Worm (Caenorhabditis elegans) whole organism, L2 larva: ENCODE measurements around the gene nlp-57.

Source experiments
- C34F6.9 ChIP-seq: fragments of 150-350 bp; optimal IDR thresholded peaks from 2 replicates; lab custom pipeline; 2014; ENCODE audit warnings: missing biosample characterization, missing genetic modification characterization
- F13H6.1 ChIP-seq: sonication (generic microtip); optimal IDR thresholded peaks from 2 replicates; lab custom pipeline; 2016; ENCODE audit warnings: missing genetic modification characterization, missing compliant biosample characterization
- ZK546.5 ChIP-seq: sonication (generic microtip); optimal IDR thresholded peaks from 2 replicates; lab custom pipeline; 2017; ENCODE audit warnings: missing biosample characterization, missing genetic modification characterization
- aly-2 ChIP-seq: fragments of 150-350 bp; optimal IDR thresholded peaks from 2 replicates; lab custom pipeline; 2014; ENCODE audit warnings: missing biosample characterization, missing genetic modification characterization
- ama-1 ChIP-seq: fragments of 150-350 bp; optimal IDR thresholded peaks from 2 replicates; lab custom pipeline; 2018; ENCODE audit warnings: inconsistent platforms
- blmp-1 ChIP-seq: sonication (generic microtip); optimal IDR thresholded peaks from 2 replicates; lab custom pipeline; 2017; ENCODE audit warnings: missing genetic modification characterization, mild to moderate bottlenecking, missing compliant biosample characterization, antibody characterized with exemption, moderate library complexity; ENCODE audit not compliant: insufficient read depth
- ceh-16 ChIP-seq: fragments of 150-350 bp; optimal IDR thresholded peaks from 2 replicates; lab custom pipeline; 2014; ENCODE audit warnings: missing biosample characterization, missing genetic modification characterization
- ceh-82 ChIP-seq: fragments of 150-350 bp; optimal IDR thresholded peaks from 2 replicates; lab custom pipeline; 2014; ENCODE audit warnings: missing biosample characterization, missing genetic modification characterization
- crh-2 ChIP-seq: sonication (generic microtip); optimal IDR thresholded peaks from 2 replicates; lab custom pipeline; 2017; ENCODE audit warnings: missing biosample characterization, missing genetic modification characterization
- dmd-4 ChIP-seq: sonication (generic microtip); optimal IDR thresholded peaks from 2 replicates; lab custom pipeline; 2017; ENCODE audit warnings: missing biosample characterization, missing genetic modification characterization
- elt-1 ChIP-seq: fragments of 150-350 bp; optimal IDR thresholded peaks from 2 replicates; lab custom pipeline; 2014; ENCODE audit warnings: missing biosample characterization, missing genetic modification characterization
- elt-3 ChIP-seq: sonication (generic microtip); optimal IDR thresholded peaks from 2 replicates; lab custom pipeline; 2017; ENCODE audit warnings: missing biosample characterization, missing genetic modification characterization
- fos-1 ChIP-seq: fragments of 150-350 bp; optimal IDR thresholded peaks from 2 replicates; lab custom pipeline; 2014; ENCODE audit warnings: missing biosample characterization, missing genetic modification characterization
- gmeb-1 ChIP-seq: fragments of 150-350 bp; optimal IDR thresholded peaks from 2 replicates; lab custom pipeline; 2014; ENCODE audit warnings: missing biosample characterization, missing genetic modification characterization
- lin-13 ChIP-seq: fragments of 150-350 bp; optimal IDR thresholded peaks from 2 replicates; lab custom pipeline; 2014; ENCODE audit warnings: missing biosample characterization, missing genetic modification reagents, missing genetic modification characterization
- mdl-1 ChIP-seq, 2 experiments: fragments of 150-350 bp in 1 of 2; sonication (generic microtip) in 1 of 2; optimal IDR thresholded peaks; 2 replicates each; lab custom pipeline; 2017; ENCODE audit warnings: missing biosample characterization in 2 of 2, missing genetic modification characterization in 2 of 2
- nhr-11 ChIP-seq: fragments of 150-350 bp; optimal IDR thresholded peaks from 2 replicates; lab custom pipeline; 2014; ENCODE audit warnings: missing biosample characterization, missing genetic modification characterization
- nhr-12 ChIP-seq: fragments of 150-350 bp; optimal IDR thresholded peaks from 2 replicates; lab custom pipeline; 2014; ENCODE audit warnings: missing biosample characterization, missing genetic modification characterization
- nhr-129 ChIP-seq: fragments of 150-350 bp; optimal IDR thresholded peaks from 2 replicates; lab custom pipeline; 2014; ENCODE audit warnings: missing biosample characterization, missing genetic modification characterization
- nhr-21 ChIP-seq: fragments of 150-350 bp; optimal IDR thresholded peaks from 2 replicates; lab custom pipeline; 2014; ENCODE audit warnings: missing biosample characterization, missing genetic modification characterization
- nhr-23 ChIP-seq: fragments of 150-350 bp; optimal IDR thresholded peaks from 2 replicates; lab custom pipeline; 2014; ENCODE audit warnings: missing biosample characterization, missing genetic modification reagents, missing genetic modification characterization
- nhr-25 ChIP-seq: fragments of 150-350 bp; sonication (generic microtip); optimal IDR thresholded peaks from 3 replicates; lab custom pipeline; 2014; ENCODE audit warnings: missing biosample characterization, missing genetic modification characterization
- nhr-6 ChIP-seq: fragments of 150-350 bp; optimal IDR thresholded peaks from 2 replicates; lab custom pipeline; 2014; ENCODE audit warnings: missing biosample characterization, missing genetic modification characterization
- peb-1 ChIP-seq: fragments of 150-350 bp; optimal IDR thresholded peaks from 2 replicates; lab custom pipeline; 2014; ENCODE audit warnings: missing biosample characterization, missing genetic modification characterization
- sem-4 ChIP-seq: fragments of 150-350 bp; optimal IDR thresholded peaks from 2 replicates; lab custom pipeline; 2014; ENCODE audit warnings: missing biosample characterization, missing genetic modification reagents, missing genetic modification characterization
- skn-1 ChIP-seq: sonication (generic microtip); optimal IDR thresholded peaks from 2 replicates; lab custom pipeline; 2017; ENCODE audit warnings: missing biosample characterization, missing genetic modification characterization
- sma-3 ChIP-seq: sonication (generic microtip); optimal IDR thresholded peaks from 2 replicates; lab custom pipeline; 2016; ENCODE audit warnings: missing genetic modification reagents, missing genetic modification characterization, missing compliant biosample characterization
- sma-9 ChIP-seq, 2 experiments: fragments of 150-350 bp in 1 of 2; sonication (generic microtip) in 1 of 2; optimal IDR thresholded peaks; 2 replicates each; lab custom pipeline; 2014 to 2016; ENCODE audit warnings: missing genetic modification characterization in 2 of 2, mild to moderate bottlenecking in 1 of 2, missing biosample characterization in 1 of 2, missing compliant biosample characterization in 1 of 2, missing genetic modification reagents in 1 of 2, moderate library complexity in 1 of 2
- unc-39 ChIP-seq: fragments of 150-350 bp; optimal IDR thresholded peaks from 2 replicates; lab custom pipeline; 2014; ENCODE audit warnings: missing biosample characterization, missing genetic modification characterization
- unc-55 ChIP-seq: fragments of 150-350 bp; sonication (generic microtip); optimal IDR thresholded peaks from 3 replicates; lab custom pipeline; 2014; ENCODE audit warnings: missing biosample characterization, missing genetic modification reagents, missing genetic modification characterization
- unc-62 ChIP-seq: fragments of 150-350 bp; optimal IDR thresholded peaks from 2 replicates; lab custom pipeline; 2014; ENCODE audit warnings: missing biosample characterization, missing genetic modification reagents, missing genetic modification characterization
- zag-1 ChIP-seq: fragments of 150-350 bp; optimal IDR thresholded peaks from 2 replicates; lab custom pipeline; 2014; ENCODE audit warnings: missing biosample characterization, missing genetic modification characterization
- ztf-1 ChIP-seq: fragments of 200-800 bp; sonication (Bioruptor generic); conservative IDR thresholded peaks from 2 replicates; pipeline ENCODE4 v1.3.6; 2022; ENCODE audit warnings: missing genetic modification characterization, missing compliant biosample characterization

The nlp-57 gene

ce11 chrX:11305773-11306172, 11.1 kb upstream of the nlp-57 start, which contains the start of gene F08G12.1:
TSS of gene F08G12.1 (minus strand) at chrX:11305873.
- TF ChIP-seq sma-3 (GFP tag; lab: Kevin White, UChicago) (no peak), ZK546.5 (tag; lab: Kevin White, UChicago) (no peak), aly-2 (tag; lab: Kevin White, UChicago) (no peak), nhr-11 (tag; lab: Kevin White, UChicago) (no peak), nhr-6 (tag; lab: Kevin White, UChicago) (no peak), fos-1 (tag; lab: Kevin White, UChicago) (no peak), peb-1 (tag; lab: Kevin White, UChicago) (no peak), sem-4 (tag; lab: Kevin White, UChicago) (no peak), dmd-4 (no peak), nhr-12 (tag; lab: Kevin White, UChicago) (no peak), unc-62 (GFP tag; lab: Kevin White, UChicago) (no peak), elt-1 (tag; lab: Kevin White, UChicago) (no peak), ama-1 (lab: Kevin White, UChicago) (no peak), unc-39 (no peak), elt-3 (tag; lab: Kevin White, UChicago) (no peak), blmp-1 (tag; lab: Kevin White, UChicago) (no peak), nhr-129 (no peak), nhr-23 (tag; lab: Kevin White, UChicago) (no peak), crh-2 (tag; lab: Kevin White, UChicago) (no peak)

DNA sequence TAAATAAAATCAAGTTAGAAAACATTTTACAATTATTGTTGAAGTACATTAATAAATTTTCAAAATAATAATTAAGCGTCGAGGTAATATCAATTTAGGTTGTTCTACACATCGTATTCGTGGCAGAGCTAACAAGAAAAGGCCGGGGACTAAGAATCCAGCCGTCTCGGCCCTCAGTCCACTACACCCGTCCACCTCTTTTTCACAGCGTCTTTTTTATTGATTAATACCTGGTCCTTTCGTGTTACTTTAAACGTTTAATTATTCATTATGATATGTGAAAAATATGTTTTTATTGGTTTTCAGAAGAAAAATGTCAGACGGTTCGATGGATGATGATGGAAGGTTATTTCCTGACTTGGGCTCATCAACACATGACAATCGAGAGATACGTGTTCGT, 9.8 kb upstream of the nlp-57 start, which contains the start of gene vhl-1:
Gene vhl-1 (plus strand): TSS at position 301 of the 400 bp plus-strand sequence.
- TF ChIP-seq unc-55: no peak
- TF ChIP-seq nhr-12 (tag; lab: Kevin White, UChicago): no peak
- TF ChIP-seq ama-1 (lab: Kevin White, UChicago): no peak
- TF ChIP-seq nhr-25: no peak
- TF ChIP-seq ztf-1 (GFP tag; lab: Robert Waterston, UW): no peak
- TF ChIP-seq nhr-23 (tag; lab: Kevin White, UChicago): no peak
- TF ChIP-seq aly-2 (tag; lab: Kevin White, UChicago): no peak
- TF ChIP-seq fos-1 (tag; lab: Kevin White, UChicago): no peak
- no peak for TF ChIP-seq lin-13
- no peak for TF ChIP-seq nhr-129
- TF ChIP-seq nhr-21 (tag; lab: Kevin White, UChicago): no peak
- TF ChIP-seq F13H6.1 (tag; lab: Kevin White, UChicago): no peak
- no peak for TF ChIP-seq ceh-82 (tag; lab: Kevin White, UChicago)
- no peak for TF ChIP-seq mdl-1 (tag; optimal IDR thresholded peaks at IDR 0.05; lab: Kevin White, UChicago)
- TF ChIP-seq C34F6.9 (tag; lab: Kevin White, UChicago): no peak

DNA sequence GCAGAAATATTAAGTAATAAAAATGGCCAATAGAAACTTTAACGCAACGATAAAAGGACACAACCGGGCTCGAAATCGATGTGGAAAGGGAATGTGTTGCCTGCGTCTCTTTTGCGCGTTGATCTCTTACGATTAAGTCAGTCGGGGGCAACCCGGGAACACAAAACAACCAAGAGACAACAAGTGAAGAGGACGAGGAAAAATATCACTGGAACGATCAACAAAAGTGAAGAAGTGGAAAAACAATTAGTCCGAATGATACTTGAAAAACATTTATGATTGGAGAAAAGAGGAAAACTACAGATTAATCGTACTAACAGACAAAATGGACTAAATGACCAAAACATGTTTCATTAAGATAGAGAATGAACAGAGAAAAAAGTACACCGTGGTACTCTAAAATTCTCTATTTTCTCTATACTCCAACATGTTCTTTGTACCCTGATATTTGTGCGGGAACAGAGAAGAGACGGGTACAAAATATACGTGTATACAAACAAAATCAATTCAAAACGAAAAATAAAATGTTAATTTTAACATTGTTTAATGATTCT, 6.5 kb upstream of the nlp-57 start, which contains the start of gene F08G12.5:
Gene F08G12.5 (minus strand): TSS at position 1 of the 554 bp plus-strand sequence.
- TF ChIP-seq C34F6.9 (tag; lab: Kevin White, UChicago) (peak; percentile 10), nhr-12 (tag; lab: Kevin White, UChicago) (no peak), sma-9 (GFP tag; optimal IDR thresholded peaks at IDR 0.05; lab: Kevin White, UChicago) (peak; percentile 4), sma-9 (tag; optimal IDR thresholded peaks at IDR 0.05; lab: Kevin White, UChicago) (no peak), ceh-16 (tag; lab: Kevin White, UChicago) (no peak)

DNA sequence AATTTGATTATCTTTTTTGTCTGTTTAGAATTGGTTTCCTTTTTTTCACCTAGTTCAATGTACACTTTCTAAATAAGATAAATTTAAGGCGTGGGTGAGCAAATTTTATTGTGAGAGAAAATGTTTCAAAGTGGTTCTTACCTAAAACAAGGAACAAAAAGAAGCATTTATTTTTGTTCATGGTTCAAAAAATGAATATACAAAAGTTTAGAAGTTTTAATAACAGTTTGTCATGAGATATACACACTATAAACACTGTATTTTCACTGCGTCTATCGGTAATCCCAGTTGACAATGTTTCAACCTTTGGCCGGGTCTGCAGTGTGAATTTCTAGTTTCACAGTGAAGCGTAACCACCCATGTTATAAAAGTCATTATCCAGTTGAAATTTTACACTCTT, 1.5 kb upstream of the nlp-57 start, which contains the start of gene F08G12.11:
Gene F08G12.11 (minus strand): TSS at position 181 of the 400 bp plus-strand sequence.
- TF ChIP-seq nhr-25 (no peak), crh-2 (tag; lab: Kevin White, UChicago) (no peak), skn-1 (no peak), zag-1 (no peak), nhr-23 (tag; lab: Kevin White, UChicago) (no peak), dmd-4 (no peak), gmeb-1 (tag; lab: Kevin White, UChicago) (no peak), nhr-11 (tag; lab: Kevin White, UChicago) (no peak)

DNA sequence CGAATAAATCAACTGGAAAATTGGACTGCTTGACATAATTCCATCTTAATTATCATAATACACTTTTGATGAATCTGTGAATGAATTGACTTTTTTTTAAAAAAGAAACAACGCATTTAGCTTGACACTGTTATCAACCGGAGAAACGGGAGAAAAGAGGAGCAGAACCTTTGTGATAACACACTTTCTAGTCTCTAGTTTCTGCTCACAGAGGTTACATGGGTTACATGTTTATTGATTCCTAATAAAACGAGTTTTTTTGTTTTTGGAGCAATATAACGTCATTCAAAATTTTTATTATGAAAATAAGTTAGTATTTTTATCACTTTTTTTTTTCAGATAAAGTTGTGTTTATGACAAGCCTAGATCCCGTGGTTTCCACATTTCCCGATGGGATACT, 1.1 kb downstream of the nlp-57 start, which contains the start of gene hizr-1:
Gene hizr-1 (plus strand): TSS at position 340 of the 400 bp plus-strand sequence.
- peak; percentile 43 for TF ChIP-seq fos-1 (tag; lab: Kevin White, UChicago)
- no peak for TF ChIP-seq nhr-129
